Fruit fly (Drosophila melanogaster) whole organism, embryonic: ENCODE results near the gene Reg-2.
A peak's percentile ranks its signal among the peaks of the same experiment; 100 is the strongest.

ENCODE experiments used
- ATbp ChIP-seq: fragments of 200-800 bp; sonication (Bioruptor generic); optimal IDR thresholded peaks from 2 replicates; lab custom pipeline; 2017; ENCODE audit warnings: missing biosample characterization, mild to moderate bottlenecking, missing genetic modification characterization, missing genetic modification reagents
- Antp ChIP-seq: fragments of 200-800 bp; sonication (Bioruptor generic); optimal IDR thresholded peaks from 3 replicates; lab custom pipeline; 2016; ENCODE audit warnings: missing biosample characterization, missing genetic modification characterization
- Atf6 ChIP-seq: fragments of 200-800 bp; sonication (Bioruptor generic); IDR thresholded peaks from 2 replicates; pipeline ENCODE4 v1.3.6; 2022; ENCODE audit warnings: missing biosample characterization, missing genetic modification characterization
- CG10654 ChIP-seq: fragments of 200-800 bp; sonication (Bioruptor generic); optimal IDR thresholded peaks from 2 replicates; lab custom pipeline; 2016; ENCODE audit warnings: missing biosample characterization, missing genetic modification characterization
- CG10979 ChIP-seq: fragments of 200-800 bp; sonication (Bioruptor generic); optimal IDR thresholded peaks from 2 replicates; lab custom pipeline; 2018; ENCODE audit warnings: missing biosample characterization, mild to moderate bottlenecking, missing genetic modification characterization, moderate library complexity
- CG12071 ChIP-seq: fragments of 200-800 bp; sonication (Bioruptor generic); optimal IDR thresholded peaks from 3 replicates; lab custom pipeline; 2018; ENCODE audit warnings: missing biosample characterization, mild to moderate bottlenecking, missing genetic modification characterization
- CG12236 ChIP-seq: fragments of 200-800 bp; sonication (Bioruptor generic); optimal IDR thresholded peaks from 2 replicates; lab custom pipeline; 2016; ENCODE audit warnings: missing biosample characterization, missing genetic modification characterization
- CG12942 ChIP-seq: fragments of 200-800 bp; sonication (Bioruptor generic); optimal IDR thresholded peaks from 3 replicates; lab custom pipeline; 2016; ENCODE audit warnings: missing biosample characterization, missing genetic modification characterization
- CG13123 ChIP-seq: fragments of 200-800 bp; sonication (Bioruptor generic); optimal IDR thresholded peaks from 2 replicates; lab custom pipeline; 2016; ENCODE audit warnings: missing biosample characterization, missing genetic modification characterization
- CG14667 ChIP-seq: fragments of 200-800 bp; sonication (Bioruptor generic); IDR thresholded peaks from 2 replicates; pipeline ENCODE4 v1.3.6; 2022; ENCODE audit warnings: missing biosample characterization, missing genetic modification characterization
- CG14860 ChIP-seq: fragments of 200-800 bp; sonication (Bioruptor generic); IDR thresholded peaks from 3 replicates; pipeline ENCODE4 v1.3.6; 2022; ENCODE audit warnings: missing biosample characterization, missing genetic modification characterization; ENCODE audit not compliant: partially characterized antibody
- CG15696 ChIP-seq: fragments of 200-800 bp; sonication (Bioruptor generic); optimal IDR thresholded peaks from 2 replicates; lab custom pipeline; 2019; ENCODE audit warnings: missing biosample characterization, mild to moderate bottlenecking, missing genetic modification characterization, moderate library complexity
- CG17186 ChIP-seq: fragments of 200-800 bp; sonication (Bioruptor generic); optimal IDR thresholded peaks from 3 replicates; lab custom pipeline; 2017; ENCODE audit warnings: missing biosample characterization, missing genetic modification reagents, missing genetic modification characterization
- CG17385 ChIP-seq: fragments of 200-800 bp; sonication (Bioruptor generic); optimal IDR thresholded peaks from 3 replicates; lab custom pipeline; 2018; ENCODE audit warnings: missing biosample characterization, mild to moderate bottlenecking, missing genetic modification characterization
- CG17568 ChIP-seq: fragments of 200-800 bp; sonication (Bioruptor generic); optimal IDR thresholded peaks from 2 replicates; lab custom pipeline; 2018; ENCODE audit warnings: missing biosample characterization, mild to moderate bottlenecking, missing genetic modification characterization, moderate library complexity
- CG18599 ChIP-seq: fragments of 200-800 bp; sonication (Bioruptor generic); optimal IDR thresholded peaks from 3 replicates; lab custom pipeline; 2017; ENCODE audit warnings: missing biosample characterization, missing genetic modification characterization, mild to moderate bottlenecking, moderate library complexity, missing genetic modification reagents
- CG32532 ChIP-seq: fragments of 200-800 bp; sonication (Bioruptor generic); IDR thresholded peaks from 2 replicates; pipeline ENCODE4 v1.3.6; 2022; ENCODE audit warnings: missing biosample characterization, missing genetic modification characterization
- CG42726 ChIP-seq: fragments of 200-800 bp; sonication (Bioruptor generic); IDR thresholded peaks from 2 replicates; pipeline ENCODE4 v1.3.6; 2022; ENCODE audit warnings: missing biosample characterization, missing genetic modification characterization; ENCODE audit not compliant: partially characterized antibody
- CG7987 ChIP-seq: fragments of 200-800 bp; sonication (Bioruptor generic); optimal IDR thresholded peaks from 2 replicates; lab custom pipeline; 2018; ENCODE audit warnings: missing biosample characterization, mild to moderate bottlenecking, missing genetic modification characterization, moderate library complexity
- CG8765 ChIP-seq: fragments of 200-800 bp; sonication (Bioruptor generic); IDR thresholded peaks from 2 replicates; pipeline ENCODE4 v1.3.6; 2022; ENCODE audit warnings: missing biosample characterization, missing genetic modification characterization
- CG9817 ChIP-seq: fragments of 200-800 bp; sonication (Bioruptor generic); optimal IDR thresholded peaks from 2 replicates; lab custom pipeline; 2018; ENCODE audit warnings: missing biosample characterization, mild to moderate bottlenecking, missing genetic modification characterization, moderate library complexity
- CoRest ChIP-seq: fragments of 200-800 bp; sonication (Bioruptor generic); optimal IDR thresholded peaks from 3 replicates; lab custom pipeline; 2018; ENCODE audit warnings: missing biosample characterization, mild to moderate bottlenecking, missing genetic modification characterization, moderate library complexity
- E2f2 ChIP-seq: fragments of 200-800 bp; sonication (Bioruptor generic); IDR thresholded peaks from 2 replicates; pipeline ENCODE4 v1.3.6; 2022; ENCODE audit warnings: missing biosample characterization, missing genetic modification characterization
- ERR ChIP-seq: fragments of 200-800 bp; sonication (Bioruptor generic); optimal IDR thresholded peaks from 2 replicates; lab custom pipeline; 2016; ENCODE audit warnings: missing biosample characterization, missing genetic modification characterization
- Gug ChIP-seq: fragments of 200-800 bp; sonication (Bioruptor generic); IDR thresholded peaks from 4 replicates; pipeline ENCODE4 v1.3.6; 2022; ENCODE audit warnings: missing biosample characterization, missing genetic modification characterization
- HHEX ChIP-seq: fragments of 200-800 bp; sonication (Bioruptor generic); optimal IDR thresholded peaks from 3 replicates; lab custom pipeline; 2017; ENCODE audit warnings: missing biosample characterization, mild to moderate bottlenecking, missing genetic modification characterization, missing genetic modification reagents
- Lhr ChIP-seq: fragments of 200-800 bp; sonication (Bioruptor generic); optimal IDR thresholded peaks from 3 replicates; lab custom pipeline; 2017; ENCODE audit warnings: mild to moderate bottlenecking, missing biosample characterization, missing genetic modification reagents, missing genetic modification characterization
- Max ChIP-seq: fragments of 200-800 bp; sonication (Bioruptor generic); optimal IDR thresholded peaks from 2 replicates; lab custom pipeline; 2016; ENCODE audit warnings: missing biosample characterization, mild to moderate bottlenecking, missing genetic modification characterization
- Oli ChIP-seq: fragments of 200-800 bp; sonication (Bioruptor generic); optimal IDR thresholded peaks from 2 replicates; lab custom pipeline; 2018; ENCODE audit warnings: missing biosample characterization, mild to moderate bottlenecking, missing genetic modification characterization, moderate library complexity
- Sox100B ChIP-seq: fragments of 200-800 bp; sonication (Bioruptor generic); optimal IDR thresholded peaks from 3 replicates; lab custom pipeline; 2018; ENCODE audit warnings: missing biosample characterization, mild to moderate bottlenecking, missing genetic modification characterization
- Sox102F ChIP-seq: fragments of 200-800 bp; sonication (Bioruptor generic); optimal IDR thresholded peaks from 2 replicates; lab custom pipeline; 2018; ENCODE audit warnings: missing biosample characterization, mild to moderate bottlenecking, missing genetic modification characterization, moderate library complexity
- bbx ChIP-seq: fragments of 200-800 bp; sonication (Bioruptor generic); IDR thresholded peaks from 2 replicates; pipeline ENCODE4 v1.3.6; 2022; ENCODE audit warnings: missing biosample characterization, missing genetic modification characterization; ENCODE audit not compliant: partially characterized antibody
- bcd ChIP-seq: fragments of 200-800 bp; sonication (Bioruptor generic); optimal IDR thresholded peaks from 2 replicates; lab custom pipeline; 2017; ENCODE audit warnings: missing biosample characterization, mild to moderate bottlenecking, missing genetic modification characterization
- bigmax ChIP-seq: fragments of 200-800 bp; sonication (Bioruptor generic); optimal IDR thresholded peaks from 2 replicates; lab custom pipeline; 2018; ENCODE audit warnings: missing biosample characterization, mild to moderate bottlenecking, missing genetic modification characterization
- chm ChIP-seq: fragments of 200-800 bp; sonication (Bioruptor generic); IDR thresholded peaks from 2 replicates; pipeline ENCODE4 v1.3.6; 2022; ENCODE audit warnings: missing biosample characterization, missing genetic modification characterization
- danr ChIP-seq: fragments of 200-800 bp; sonication (Bioruptor generic); IDR thresholded peaks from 2 replicates; pipeline ENCODE4 v1.3.6; 2022; ENCODE audit warnings: missing biosample characterization, missing genetic modification characterization
- dimm ChIP-seq: fragments of 200-800 bp; sonication (Bioruptor generic); IDR thresholded peaks from 2 replicates; pipeline ENCODE4 v1.3.6; 2022; ENCODE audit warnings: missing biosample characterization, missing genetic modification characterization
- gce ChIP-seq: fragments of 200-800 bp; sonication (Bioruptor generic); IDR thresholded peaks from 3 replicates; pipeline ENCODE4 v1.3.6; 2022; ENCODE audit warnings: missing biosample characterization, missing genetic modification characterization
- ken ChIP-seq: fragments of 200-800 bp; sonication (Bioruptor generic); IDR thresholded peaks from 3 replicates; pipeline ENCODE4 v1.3.6; 2022; ENCODE audit warnings: missing biosample characterization, missing genetic modification characterization
- kni ChIP-seq: fragments of 200-800 bp; sonication (Bioruptor generic); optimal IDR thresholded peaks from 3 replicates; lab custom pipeline; 2017; ENCODE audit warnings: mild to moderate bottlenecking, missing biosample characterization, missing genetic modification reagents, missing genetic modification characterization
- lab ChIP-seq: fragments of 200-800 bp; sonication (Bioruptor generic); optimal IDR thresholded peaks from 3 replicates; lab custom pipeline; 2017; ENCODE audit warnings: missing biosample characterization, missing genetic modification characterization, mild to moderate bottlenecking, moderate library complexity, missing genetic modification reagents
- mam ChIP-seq: fragments of 200-800 bp; sonication (Bioruptor generic); optimal IDR thresholded peaks from 3 replicates; lab custom pipeline; 2016; ENCODE audit warnings: missing biosample characterization, missing genetic modification characterization
- odd ChIP-seq: fragments of 200-800 bp; sonication (Bioruptor generic); optimal IDR thresholded peaks from 2 replicates; lab custom pipeline; 2017; ENCODE audit warnings: missing biosample characterization, mild to moderate bottlenecking, missing genetic modification characterization
- org-1 ChIP-seq: fragments of 200-800 bp; sonication (Bioruptor generic); optimal IDR thresholded peaks from 2 replicates; lab custom pipeline; 2017; ENCODE audit warnings: missing biosample characterization, missing genetic modification characterization
- pb ChIP-seq: fragments of 200-800 bp; sonication (Bioruptor generic); optimal IDR thresholded peaks from 3 replicates; lab custom pipeline; 2016; ENCODE audit warnings: missing biosample characterization, missing genetic modification characterization
- peb ChIP-seq: fragments of 200-800 bp; sonication (Bioruptor generic); IDR thresholded peaks from 2 replicates; pipeline ENCODE4 v1.3.6; 2022; ENCODE audit warnings: missing biosample characterization, missing genetic modification characterization
- pzg ChIP-seq: fragments of 200-800 bp; sonication (Bioruptor generic); optimal IDR thresholded peaks from 3 replicates; lab custom pipeline; 2018; ENCODE audit warnings: missing biosample characterization, mild to moderate bottlenecking, missing genetic modification characterization, moderate library complexity
- sens ChIP-seq: fragments of 200-800 bp; sonication (Bioruptor generic); peaks from one replicate; lab custom pipeline; 2016; ENCODE audit warnings: missing biosample characterization, missing genetic modification characterization
- unc-4 ChIP-seq: fragments of 200-800 bp; sonication (Bioruptor generic); IDR thresholded peaks from 2 replicates; pipeline ENCODE4 v1.3.6; 2022; ENCODE audit warnings: missing biosample characterization, missing genetic modification characterization; ENCODE audit not compliant: partially characterized antibody

Reg-2 gene

dm6 chr3L:614751-615424, 8.5 kb upstream of the Reg-2 start (continued):
- TF ChIP-seq lab (GFP tag; lab: Kevin White, UChicago) (peak; percentile 60), CG42726 (GFP tag; lab: Robert Waterston, UW) (no peak), ERR (GFP tag; lab: Kevin White, UChicago) (no peak), CG32532 (GFP tag; lab: Robert Waterston, UW) (no peak), Max (no peak), Sox102F (peak; percentile 28), unc-4 (GFP tag; lab: Robert Waterston, UW) (no peak), Antp (no peak), Sox100B (GFP tag; lab: Kevin White, UChicago) (no peak), CG13123 (peak; percentile 9), peb (no peak; the same call in 1 of the 2 replicates), danr (GFP tag; lab: Robert Waterston, UW) (no peak), CoRest (tag; lab: Kevin White, UChicago) (no peak), org-1 (GFP tag; lab: Kevin White, UChicago) (peak; percentile 46), pzg (no peak), bigmax (GFP tag; lab: Kevin White, UChicago) (no peak), CG17568 (GFP tag; lab: Kevin White, UChicago) (peak; percentile 36), bcd (peak; percentile 7), CG18599 (GFP tag; lab: Kevin White, UChicago) (peak; percentile 64), Atf6 (GFP tag; lab: Robert Waterston, UW) (no peak; the same call in 1 of the 2 replicates), chm (peak; percentile 76), E2f2 (GFP tag; lab: Robert Waterston, UW) (peak; percentile 17; the same call in 1 of the 2 replicates), CG10654 (GFP tag; lab: Kevin White, UChicago) (no peak), bbx (GFP tag; lab: Robert Waterston, UW) (peak; percentile 46; the same call in 1 of the 2 replicates), odd (GFP tag; lab: Kevin White, UChicago) (peak; percentile 10), CG14860 (GFP tag; lab: Robert Waterston, UW) (no peak), dimm (no peak), mam (GFP tag; lab: Kevin White, UChicago) (no peak), CG7987 (GFP tag; lab: Kevin White, UChicago) (peak; percentile 13), gce (GFP tag; lab: Robert Waterston, UW) (peak; percentile 58; the same call in 1 of the 3 replicates), CG10979 (tag; lab: Kevin White, UChicago) (no peak), Oli (no peak), Gug (no peak), Lhr (GFP tag; lab: Kevin White, UChicago) (peak; percentile 4), CG9817 (no peak), CG12236 (GFP tag; lab: Kevin White, UChicago) (no peak), HHEX (GFP tag; lab: Kevin White, UChicago) (peak; percentile 23), ATbp (GFP tag; lab: Kevin White, UChicago) (peak; percentile 77), CG12942 (GFP tag; lab: Kevin White, UChicago) (no peak), CG12071 (GFP tag; lab: Kevin White, UChicago) (peak; percentile 55), CG15696 (peak; percentile 22), ken (GFP tag; lab: Robert Waterston, UW) (peak; percentile 28; the same call in 1 of the 3 replicates), kni (peak; percentile 91), CG17186 (no peak), CG14667 (GFP tag; lab: Robert Waterston, UW) (0 out of 2 replicates have a peak, but pooled peaks have one; percentile 10), pb (no peak), CG8765 (GFP tag; lab: Robert Waterston, UW) (no peak), sens (GFP tag; lab: Kevin White, UChicago) (no peak), CG17385 (GFP tag; lab: Kevin White, UChicago) (peak; percentile 35)
